Worm (Caenorhabditis elegans): ENCODE data around the gene C09B9.4.

DNA sequence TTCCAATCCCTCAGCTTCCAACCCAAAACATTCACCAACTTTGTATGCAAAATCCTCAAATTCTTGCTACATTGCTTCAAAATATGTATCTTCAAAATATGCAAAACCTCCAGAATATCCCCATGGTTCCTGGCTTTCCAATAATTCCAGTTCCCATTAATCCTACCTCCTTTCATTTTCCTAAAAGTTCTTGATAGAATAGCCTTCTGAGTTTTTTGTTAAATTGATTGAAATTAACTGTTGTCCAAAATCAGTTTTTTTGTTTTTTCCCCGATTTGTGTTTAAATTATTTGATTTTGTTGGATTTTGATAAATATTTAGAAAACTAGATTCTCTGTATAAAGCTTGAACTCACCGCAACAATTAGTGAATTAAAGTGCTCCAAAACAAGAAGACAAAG, 28.0 kb downstream of the C09B9.4 start:
- no peak for TF ChIP-seq lsy-2 (tag; optimal IDR thresholded peaks at IDR 0.05)
- TF ChIP-seq nhr-77 (tag; optimal IDR thresholded peaks at IDR 0.05), result no peak
- TF ChIP-seq ztf-4 (tag; optimal IDR thresholded peaks at IDR 0.05), result no peak
- TF ChIP-seq unc-62 (GFP tag; optimal IDR thresholded peaks at IDR 0.05), result no peak
- TF ChIP-seq lin-13 (GFP tag; optimal IDR thresholded peaks at IDR 0.05), result no peak
- TF ChIP-seq snpc-4 (tag; optimal IDR thresholded peaks at IDR 0.05), result no peak
- TF ChIP-seq lin-11 (tag; optimal IDR thresholded peaks at IDR 0.05), result no peak
- no peak for TF ChIP-seq ztf-11 (tag; optimal IDR thresholded peaks at IDR 0.05)

Data from whole organism, L2 larva.